Worm (Caenorhabditis elegans): ENCODE results near the gene C13F10.1.

The C13F10.1 gene

ce11 chrV:7266021-7266420 is 42.1 kb downstream of the C13F10.1 start, which contains the start of gene C13A2.7:
Gene C13A2.7 (plus strand): TSS chrV:7266321.
- no peak for TF ChIP-seq lin-15B (tag; optimal IDR thresholded peaks at IDR 0.05)
- no peak for TF ChIP-seq nhr-90 (tag; optimal IDR thresholded peaks at IDR 0.05; ENCODE audit: poor library complexity)
- TF ChIP-seq lsy-2 (tag; optimal IDR thresholded peaks at IDR 0.05) = no peak
- no peak for TF ChIP-seq sup-37 (GFP tag; optimal IDR thresholded peaks at IDR 0.05)
- TF ChIP-seq elt-2 (tag; optimal IDR thresholded peaks at IDR 0.05) = no peak
- TF ChIP-seq tbx-2 (tag; optimal IDR thresholded peaks at IDR 0.05) = no peak
- TF ChIP-seq nhr-71 (tag; optimal IDR thresholded peaks at IDR 0.05) = no peak
- no peak for TF ChIP-seq unc-86 (tag; optimal IDR thresholded peaks at IDR 0.05)
- no peak for TF ChIP-seq lin-39 (tag; optimal IDR thresholded peaks at IDR 0.05)
- no peak for TF ChIP-seq nhr-77 (tag; optimal IDR thresholded peaks at IDR 0.05)
- no peak for TF ChIP-seq elt-3 (tag; optimal IDR thresholded peaks at IDR 0.05)

- no peak for TF ChIP-seq alr-1 (tag; optimal IDR thresholded peaks at IDR 0.05; ENCODE audit: borderline replicate concordance)
- TF ChIP-seq ceh-8 (GFP tag; optimal IDR thresholded peaks at IDR 0.05) = no peak
- TF ChIP-seq unc-86 (tag; optimal IDR thresholded peaks at IDR 0.05) = no peak
- no peak for TF ChIP-seq nhr-90 (tag; optimal IDR thresholded peaks at IDR 0.05; ENCODE audit: poor library complexity)
- no peak for TF ChIP-seq pax-3 (tag; optimal IDR thresholded peaks at IDR 0.05)
- no peak for TF ChIP-seq Y116A8C.19 (tag; optimal IDR thresholded peaks at IDR 0.05; ENCODE audit: borderline replicate concordance)
- TF ChIP-seq efl-1 (optimal IDR thresholded peaks at IDR 0.05) = no peak
- TF ChIP-seq efl-1 (GFP tag; optimal IDR thresholded peaks at IDR 0.05 in 1 of 2) = no peak
- TF ChIP-seq ceh-88 (GFP tag; IDR thresholded peaks at IDR 0.05) = no peak
- TF ChIP-seq nhr-77 (tag; optimal IDR thresholded peaks at IDR 0.05) = no peak
- no peak for TF ChIP-seq pag-3 (tag; optimal IDR thresholded peaks at IDR 0.05; ENCODE audit: borderline replicate concordance, insufficient read depth)
- TF ChIP-seq sptf-1 (tag; optimal IDR thresholded peaks at IDR 0.05) = no peak
- TF ChIP-seq nhr-84 (tag; optimal IDR thresholded peaks at IDR 0.05) = no peak
Observed at ce11 chrV:7269399-7269798, 45.5 kb downstream of the C13F10.1 start, which contains the start of gene C13A2.6. Gene C13A2.6 (plus strand): TSS chrV:7269699.
